Worm (Caenorhabditis elegans): Measurements from ENCODE around the gene spe-26.

spe-26 gene

DNA sequence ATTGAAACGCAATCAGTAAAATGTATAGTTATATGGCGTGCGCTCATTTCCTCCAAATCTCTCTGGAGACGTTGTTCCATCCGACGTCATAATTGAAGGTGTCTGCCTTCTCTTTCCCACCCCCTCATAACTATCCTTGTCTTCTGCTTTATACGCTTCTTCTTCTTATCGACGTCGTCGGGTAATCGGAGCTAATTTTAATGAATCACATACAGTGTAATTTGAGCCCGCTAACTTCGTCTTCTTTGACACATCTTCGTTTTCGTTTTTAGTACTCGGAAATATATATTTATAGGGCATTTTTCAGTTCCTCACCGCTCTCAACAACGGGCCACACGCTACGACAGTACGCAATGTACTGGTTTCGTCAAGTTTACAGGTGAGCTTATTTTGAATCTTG lies 44.7 kb upstream of the spe-26 start, which contains the start of gene ins-1 (continued):
- no peak for TF ChIP-seq hlh-12 (tag; optimal IDR thresholded peaks at IDR 0.05)
- TF ChIP-seq let-607 (tag; optimal IDR thresholded peaks at IDR 0.05): no peak
- TF ChIP-seq snpc-1.3 (tag; optimal IDR thresholded peaks at IDR 0.05; ENCODE audit: insufficient read depth): no peak

DNA sequence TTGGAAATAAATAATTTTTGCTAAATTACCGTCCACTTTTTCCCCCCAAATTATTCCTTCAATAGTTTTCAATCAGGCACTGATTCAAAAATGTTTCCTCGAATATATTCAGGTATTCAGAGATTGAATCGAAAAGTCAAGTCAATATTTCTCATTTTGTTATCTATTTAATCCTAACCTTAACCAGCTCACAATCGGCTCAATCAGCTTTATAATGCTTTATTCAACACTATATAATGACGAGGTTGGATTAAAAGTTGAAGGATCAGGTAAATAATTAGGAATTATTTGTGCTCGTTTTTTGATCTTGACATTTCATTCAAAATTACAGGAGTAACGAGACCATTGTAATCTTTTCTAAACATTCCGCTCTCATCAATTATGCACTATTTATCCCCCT lies 38.8 kb upstream of the spe-26 start:
- TF ChIP-seq B0336.3 (GFP tag; IDR thresholded peaks at IDR 0.05) (no peak), Y56A3A.18 (GFP tag; IDR thresholded peaks at IDR 0.05) (no peak), ceh-79 (tag; optimal IDR thresholded peaks at IDR 0.05) (no peak), hrde-1 (tag; optimal IDR thresholded peaks at IDR 0.05; ENCODE audit: borderline replicate concordance) (no peak), ztf-22 (GFP tag; optimal IDR thresholded peaks at IDR 0.05) (no peak), F33H1.4 (GFP tag; IDR thresholded peaks at IDR 0.05) (no peak), C06A6.2 (GFP tag; conservative IDR thresholded peaks at IDR 0.05) (no peak), nhr-27 (tag; optimal IDR thresholded peaks at IDR 0.05) (no peak), nhr-120 (GFP tag; IDR thresholded peaks at IDR 0.05) (no peak)

- TF ChIP-seq die-1 (tag; optimal IDR thresholded peaks at IDR 0.05) (no peak), nhr-80 (tag; optimal IDR thresholded peaks at IDR 0.05) (peak; percentile 27), tbp1 (GFP tag; optimal IDR thresholded peaks at IDR 0.05) (no peak), tbx-9 (tag; optimal IDR thresholded peaks at IDR 0.05; ENCODE audit: borderline replicate concordance) (no peak)
Measured at ce11 chrIV:10429129-10429528, 37.4 kb upstream of the spe-26 start, which contains the start of gene F13B12.2. TSS of gene F13B12.2 (minus strand) at chrIV:10429130.

DNA sequence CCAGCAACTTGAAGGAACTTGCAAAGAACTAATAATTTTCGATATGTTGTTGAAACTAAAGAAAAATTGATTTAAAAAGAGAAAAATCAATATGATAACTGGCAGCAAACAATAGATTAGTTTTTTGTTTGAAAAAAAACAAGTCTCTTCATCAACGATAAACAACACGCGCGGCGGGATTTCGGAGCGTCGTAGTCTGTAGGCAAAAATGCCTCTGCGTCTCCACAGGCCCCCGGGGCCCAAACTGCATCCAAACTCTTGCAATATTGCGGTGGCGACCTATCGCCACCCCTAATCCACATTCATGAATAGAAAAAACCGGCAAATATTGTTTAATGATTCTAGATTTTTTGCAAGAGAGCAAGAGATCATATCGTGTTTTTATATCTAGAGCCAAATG lies 33.4 kb upstream of the spe-26 start:
- TF ChIP-seq nfya-2 (GFP tag; IDR thresholded peaks at IDR 0.05) (no peak), snpc-1.3 (tag; optimal IDR thresholded peaks at IDR 0.05; ENCODE audit: insufficient read depth) (peak; percentile 7), lin-26 (GFP tag; IDR thresholded peaks at IDR 0.05) (no peak), attf-3 (GFP tag; conservative IDR thresholded peaks at IDR 0.05) (peak; percentile 98), attf-5 (GFP tag; optimal IDR thresholded peaks at IDR 0.05) (peak; percentile 9), mxl-1 (tag; optimal IDR thresholded peaks at IDR 0.05) (no peak), rcor-1 (GFP tag; IDR thresholded peaks at IDR 0.05) (no peak), efl-1 (GFP tag; optimal IDR thresholded peaks at IDR 0.05) (no peak), ekl-4 (GFP tag; IDR thresholded peaks at IDR 0.05) (no peak), lin-54 (GFP tag; optimal IDR thresholded peaks at IDR 0.05) (no peak), atf-7 (tag; optimal IDR thresholded peaks at IDR 0.05) (no peak), nhr-80 (tag; optimal IDR thresholded peaks at IDR 0.05) (peak; percentile 16), lsl-1 (GFP tag; optimal IDR thresholded peaks at IDR 0.05) (peak; percentile 90), snpc-4 (GFP tag; optimal IDR thresholded peaks at IDR 0.05) (no peak), snpc-4 (tag; optimal IDR thresholded peaks at IDR 0.05) (peak in 1 of 4 experiments; percentile 51), bed-1 (GFP tag; IDR thresholded peaks at IDR 0.05) (no peak)

DNA sequence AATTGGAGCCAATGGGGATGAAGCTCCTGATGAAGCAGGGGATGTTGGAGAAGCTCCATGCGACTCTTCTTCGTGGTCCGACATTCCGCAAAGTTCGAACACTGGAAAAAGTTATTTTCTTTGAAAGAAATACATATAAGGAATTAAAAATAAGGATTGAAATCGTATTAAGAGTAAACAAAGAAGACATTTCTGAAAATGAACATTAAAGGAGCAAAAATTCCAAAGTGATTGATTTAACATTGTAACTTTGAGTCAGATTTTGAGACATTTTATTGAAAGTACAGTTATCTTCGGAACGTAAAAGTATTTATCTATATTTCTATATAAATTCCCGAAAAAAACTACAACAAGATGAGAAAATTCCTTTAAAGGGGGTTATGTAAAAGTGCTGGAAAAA lies 32.8 kb upstream of the spe-26 start, which contains the start of gene F13B12.1:
TSS of gene F13B12.1 (minus strand) at position 101 of the 400 bp plus-strand sequence.
- TF ChIP-seq snpc-1.3 (tag; optimal IDR thresholded peaks at IDR 0.05; ENCODE audit: insufficient read depth): no peak
- TF ChIP-seq F37B4.10 (GFP tag; IDR thresholded peaks at IDR 0.05): no peak
- TF ChIP-seq fkh-3 (tag; optimal IDR thresholded peaks at IDR 0.05): no peak
- no peak for TF ChIP-seq cebp-2 (GFP tag; IDR thresholded peaks at IDR 0.05)
- no peak for TF ChIP-seq tlf-1 (GFP tag; optimal IDR thresholded peaks at IDR 0.05)
- TF ChIP-seq attf-6 (GFP tag; IDR thresholded peaks at IDR 0.05): no peak
- TF ChIP-seq nhr-27 (tag; optimal IDR thresholded peaks at IDR 0.05): no peak
- no peak for TF ChIP-seq rpc-1 (optimal IDR thresholded peaks at IDR 0.05)
- TF ChIP-seq rpc-1 (tag; optimal IDR thresholded peaks at IDR 0.05): no peak
- no peak for TF ChIP-seq dpff-1 (tag; optimal IDR thresholded peaks at IDR 0.05)
